Worm (Caenorhabditis elegans) whole organism, L4/young adult: ENCODE measurements around the gene srtx-1.

Source experiments
- W03F9.2 ChIP-seq: fragments of 150-350 bp; optimal IDR thresholded peaks from 2 replicates; lab custom pipeline; 2014; ENCODE audit warnings: missing biosample characterization, missing genetic modification characterization
- him-1 ChIP-seq: sonication (generic microtip); optimal IDR thresholded peaks from 2 replicates; lab custom pipeline; 2016; ENCODE audit warnings: missing genotype, missing genetic modification reagents, missing genetic modification characterization, missing compliant biosample characterization

ce11 chrIV:7428998-7429397, 8.0 kb downstream of the srtx-1 start:
- TF ChIP-seq W03F9.2 (tag; lab: Kevin White, UChicago) (no peak), him-1 (tag; lab: Kevin White, UChicago) (no peak)
